Worm (Caenorhabditis elegans) whole organism, L3 larva: Measurements from ENCODE around the gene H20J04.6.

Source experiments
- R02D3.7 ChIP-seq: fragments of 150-350 bp; optimal IDR thresholded peaks from 2 replicates; lab custom pipeline; 2014; ENCODE audit warnings: missing biosample characterization, missing genetic modification characterization
- ceh-9 ChIP-seq: sonication (generic microtip); optimal IDR thresholded peaks from 2 replicates; lab custom pipeline; 2018; ENCODE audit warnings: missing biosample characterization, missing genetic modification characterization
- elt-3 ChIP-seq, 3 experiments: fragments of 150-350 bp in 1 of 3; sonication (generic microtip) in 2 of 3; optimal IDR thresholded peaks; 2 replicates in 2 of 3; 4 replicates in 1 of 3; lab custom pipeline; 2014 to 2017; ENCODE audit warnings: missing biosample characterization in 3 of 3, missing genetic modification characterization in 3 of 3
- nfya-1 ChIP-seq: sonication (generic microtip); optimal IDR thresholded peaks from 2 replicates; lab custom pipeline; 2017; ENCODE audit warnings: missing genetic modification characterization, mild to moderate bottlenecking, missing compliant biosample characterization, antibody characterized with exemption, moderate library complexity; ENCODE audit not compliant: insufficient read depth
- nhr-12 ChIP-seq: fragments of 150-350 bp; optimal IDR thresholded peaks from 2 replicates; lab custom pipeline; 2014; ENCODE audit warnings: missing biosample characterization, missing genetic modification characterization
- nhr-77 ChIP-seq: fragments of 150-350 bp; optimal IDR thresholded peaks from 2 replicates; lab custom pipeline; 2014; ENCODE audit warnings: missing biosample characterization, missing genetic modification characterization
- pqm-1 ChIP-seq: fragments of 150-350 bp; optimal IDR thresholded peaks from 2 replicates; lab custom pipeline; 2017; ENCODE audit warnings: missing biosample characterization, missing genetic modification characterization, inconsistent platforms
- sea-2 ChIP-seq: fragments of 150-350 bp; sonication (generic microtip); optimal IDR thresholded peaks from 4 replicates; lab custom pipeline; 2014; ENCODE audit warnings: missing biosample characterization, missing genetic modification reagents, missing genetic modification characterization
- skn-1 ChIP-seq: fragments of 150-350 bp; optimal IDR thresholded peaks from 2 replicates; lab custom pipeline; 2014; ENCODE audit warnings: missing biosample characterization, missing genetic modification characterization

DNA sequence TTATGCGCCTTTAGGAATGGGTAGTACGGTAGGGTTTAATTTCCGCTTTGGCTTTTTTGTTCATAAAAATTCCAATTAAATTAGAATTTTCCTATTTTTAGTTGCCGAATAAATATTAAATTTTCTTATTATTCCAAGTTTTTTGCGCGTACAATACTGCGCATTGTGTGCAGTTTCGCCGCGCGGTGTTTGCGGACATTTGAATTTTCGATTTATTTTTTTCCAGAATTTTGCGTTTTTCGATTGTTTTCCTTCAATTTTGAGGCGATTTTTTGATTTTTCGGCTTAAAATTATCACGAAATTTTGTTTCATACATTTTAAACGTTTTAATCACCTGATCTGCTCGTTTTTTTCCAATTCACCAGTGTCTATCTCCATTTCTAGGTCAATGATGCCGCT lies at the start of gene H20J04.6:
- no peak for TF ChIP-seq pqm-1 (tag; lab: Kevin White, UChicago)
- TF ChIP-seq nfya-1 (tag; lab: Kevin White, UChicago), result peak; percentile 43
- TF ChIP-seq sea-2 (GFP tag; lab: Kevin White, UChicago), result no peak
- TF ChIP-seq nhr-77, result no peak
- no peak for TF ChIP-seq skn-1 (tag; lab: Kevin White, UChicago)
- no peak for TF ChIP-seq nhr-12 (tag; lab: Kevin White, UChicago)
- no peak for TF ChIP-seq elt-3 (tag; optimal IDR thresholded peaks at IDR 0.05; lab: Kevin White, UChicago)
- no peak for TF ChIP-seq R02D3.7 (tag; lab: Kevin White, UChicago)
- no peak for TF ChIP-seq ceh-9 (tag; lab: Kevin White, UChicago)
